Worm (Caenorhabditis elegans) whole organism, L4 larva: ENCODE measurements around the gene F46E10.2.

Experiments used
- T20F7.1 ChIP-seq: fragments of 200-800 bp; sonication (Bioruptor generic); optimal IDR thresholded peaks from 2 replicates; lab custom pipeline; 2018; ENCODE audit warnings: mild to moderate bottlenecking, missing genetic modification characterization, missing compliant biosample characterization
- daf-19 ChIP-seq: fragments of 200-800 bp; sonication (Bioruptor generic); conservative IDR thresholded peaks from 2 replicates; pipeline ENCODE4 v1.3.6; 2022; ENCODE audit warnings: missing genetic modification characterization, missing compliant biosample characterization
- dpl-1 ChIP-seq: fragments of 150-350 bp; optimal IDR thresholded peaks from 2 replicates; lab custom pipeline; 2014; ENCODE audit warnings: missing biosample characterization, missing genetic modification reagents, missing genetic modification characterization
- fkh-10 ChIP-seq: fragments of 150-350 bp; optimal IDR thresholded peaks from 2 replicates; lab custom pipeline; 2014; ENCODE audit warnings: missing biosample characterization, missing genetic modification reagents, missing genetic modification characterization
- mep-1 ChIP-seq: fragments of 150-350 bp; sonication (generic microtip); optimal IDR thresholded peaks from 3 replicates; lab custom pipeline; 2014; ENCODE audit warnings: missing biosample characterization, missing genetic modification characterization
- nhr-11 ChIP-seq: fragments of 150-350 bp; optimal IDR thresholded peaks from 2 replicates; lab custom pipeline; 2014; ENCODE audit warnings: missing biosample characterization, missing genetic modification characterization
- nhr-111 ChIP-seq: fragments of 200-800 bp; sonication (Bioruptor generic); optimal IDR thresholded peaks from 2 replicates; lab custom pipeline; 2018; ENCODE audit warnings: mild to moderate bottlenecking, missing genetic modification characterization, missing compliant biosample characterization
- nhr-76 ChIP-seq: fragments of 150-350 bp; optimal IDR thresholded peaks from 2 replicates; lab custom pipeline; 2014; ENCODE audit warnings: missing biosample characterization, missing genetic modification characterization

- TF ChIP-seq mep-1 (tag; lab: Kevin White, UChicago) (no peak), nhr-76 (no peak), nhr-11 (tag; lab: Kevin White, UChicago) (no peak), daf-19 (GFP tag; lab: Robert Waterston, UW) (no peak), dpl-1 (no peak), fkh-10 (GFP tag; lab: Kevin White, UChicago) (no peak), T20F7.1 (GFP tag; lab: Kevin White, UChicago) (no peak), nhr-111 (GFP tag; lab: Kevin White, UChicago) (no peak)
These were observed 34.1 kb downstream of the F46E10.2 start, which contains the start of gene K04A8.19 for ce11 chrV:6554308-6554707.
